Fruit fly (Drosophila melanogaster): ENCODE results near the gene CG10602.

dm6 chr2L:18890087-18890486, 31.0 kb upstream of the CG10602 start:
- TF ChIP-seq topi (GFP tag; optimal IDR thresholded peaks at IDR 0.05) (peak; percentile 84), CG11762 (GFP tag; optimal IDR thresholded peaks at IDR 0.05; ENCODE audit: insufficient read depth) (peak; percentile 56), Met (GFP tag; optimal IDR thresholded peaks at IDR 0.05) (peak; percentile 81), CG9139 (GFP tag; optimal IDR thresholded peaks at IDR 0.05) (peak; percentile 62), OdsH (GFP tag; optimal IDR thresholded peaks at IDR 0.05) (peak; percentile 78), CG6163 (GFP tag; IDR thresholded peaks at IDR 0.05) (peak; percentile 83), svp (GFP tag) (peak; percentile 90), dac (GFP tag; optimal IDR thresholded peaks at IDR 0.05) (no peak), CG15336 (GFP tag; IDR thresholded peaks at IDR 0.05) (no peak)
